Worm (Caenorhabditis elegans) whole organism, L2 larva: ENCODE results near the gene moa-1.

Experiments
- C34F6.9 ChIP-seq: fragments of 150-350 bp; optimal IDR thresholded peaks from 2 replicates; lab custom pipeline; 2014; ENCODE audit warnings: missing biosample characterization, missing genetic modification characterization
- F13H6.1 ChIP-seq: sonication (generic microtip); optimal IDR thresholded peaks from 2 replicates; lab custom pipeline; 2016; ENCODE audit warnings: missing genetic modification characterization, missing compliant biosample characterization
- R02D3.7 ChIP-seq: fragments of 150-350 bp; optimal IDR thresholded peaks from 2 replicates; lab custom pipeline; 2014; ENCODE audit warnings: missing biosample characterization, missing genetic modification characterization
- Y55F3AM.14 ChIP-seq: fragments of 200-800 bp; sonication (Bioruptor generic); optimal IDR thresholded peaks from 2 replicates; lab custom pipeline; 2018; ENCODE audit warnings: mild to moderate bottlenecking, missing genetic modification characterization, missing compliant biosample characterization
- ZK546.5 ChIP-seq: sonication (generic microtip); optimal IDR thresholded peaks from 2 replicates; lab custom pipeline; 2017; ENCODE audit warnings: missing biosample characterization, missing genetic modification characterization
- alr-1 ChIP-seq: fragments of 150-350 bp; optimal IDR thresholded peaks from 2 replicates; lab custom pipeline; 2014; ENCODE audit warnings: missing biosample characterization, missing genetic modification characterization
- aly-2 ChIP-seq: fragments of 150-350 bp; optimal IDR thresholded peaks from 2 replicates; lab custom pipeline; 2014; ENCODE audit warnings: missing biosample characterization, missing genetic modification characterization
- ama-1 ChIP-seq: fragments of 150-350 bp; optimal IDR thresholded peaks from 2 replicates; lab custom pipeline; 2018; ENCODE audit warnings: inconsistent platforms
- blmp-1 ChIP-seq: sonication (generic microtip); optimal IDR thresholded peaks from 2 replicates; lab custom pipeline; 2017; ENCODE audit warnings: missing genetic modification characterization, mild to moderate bottlenecking, missing compliant biosample characterization, antibody characterized with exemption, moderate library complexity; ENCODE audit not compliant: insufficient read depth
- ceh-16 ChIP-seq: fragments of 150-350 bp; optimal IDR thresholded peaks from 2 replicates; lab custom pipeline; 2014; ENCODE audit warnings: missing biosample characterization, missing genetic modification characterization
- ceh-82 ChIP-seq: fragments of 150-350 bp; optimal IDR thresholded peaks from 2 replicates; lab custom pipeline; 2014; ENCODE audit warnings: missing biosample characterization, missing genetic modification characterization
- crh-2 ChIP-seq: sonication (generic microtip); optimal IDR thresholded peaks from 2 replicates; lab custom pipeline; 2017; ENCODE audit warnings: missing biosample characterization, missing genetic modification characterization
- dmd-4 ChIP-seq: sonication (generic microtip); optimal IDR thresholded peaks from 2 replicates; lab custom pipeline; 2017; ENCODE audit warnings: missing biosample characterization, missing genetic modification characterization
- egl-27 ChIP-seq: sonication (generic microtip); optimal IDR thresholded peaks from 3 replicates; lab custom pipeline; 2017; ENCODE audit warnings: missing biosample characterization, missing genetic modification reagents, missing genetic modification characterization
- elt-1 ChIP-seq: fragments of 150-350 bp; optimal IDR thresholded peaks from 2 replicates; lab custom pipeline; 2014; ENCODE audit warnings: missing biosample characterization, missing genetic modification characterization
- elt-3 ChIP-seq: sonication (generic microtip); optimal IDR thresholded peaks from 2 replicates; lab custom pipeline; 2017; ENCODE audit warnings: missing biosample characterization, missing genetic modification characterization
- fos-1 ChIP-seq: fragments of 150-350 bp; optimal IDR thresholded peaks from 2 replicates; lab custom pipeline; 2014; ENCODE audit warnings: missing biosample characterization, missing genetic modification characterization
- gmeb-1 ChIP-seq: fragments of 150-350 bp; optimal IDR thresholded peaks from 2 replicates; lab custom pipeline; 2014; ENCODE audit warnings: missing biosample characterization, missing genetic modification characterization
- lin-11 ChIP-seq: fragments of 150-350 bp; sonication (generic microtip); optimal IDR thresholded peaks from 2 replicates; lab custom pipeline; 2014; ENCODE audit warnings: missing biosample characterization, missing genetic modification characterization, inconsistent platforms, mixed read lengths
- lin-13 ChIP-seq: fragments of 150-350 bp; optimal IDR thresholded peaks from 2 replicates; lab custom pipeline; 2014; ENCODE audit warnings: missing biosample characterization, missing genetic modification reagents, missing genetic modification characterization
- lin-39 ChIP-seq: fragments of 150-350 bp; optimal IDR thresholded peaks from 2 replicates; lab custom pipeline; 2014; ENCODE audit warnings: missing biosample characterization, missing genetic modification reagents, missing genetic modification characterization
- lsy-2 ChIP-seq, 2 experiments: fragments of 150-350 bp in 1 of 2; sonication (generic microtip) in 1 of 2; optimal IDR thresholded peaks; 2 replicates each; lab custom pipeline; 2014 to 2017; ENCODE audit warnings: missing biosample characterization in 2 of 2, missing genetic modification characterization in 2 of 2
- mab-5 ChIP-seq: fragments of 150-350 bp; optimal IDR thresholded peaks from 2 replicates; lab custom pipeline; 2014; ENCODE audit warnings: missing biosample characterization, missing genetic modification characterization
- mbf-1 ChIP-seq: sonication (generic microtip); optimal IDR thresholded peaks from 2 replicates; lab custom pipeline; 2017; ENCODE audit warnings: missing biosample characterization, missing genetic modification characterization
- mdl-1 ChIP-seq, 2 experiments: fragments of 150-350 bp in 1 of 2; sonication (generic microtip) in 1 of 2; optimal IDR thresholded peaks; 2 replicates each; lab custom pipeline; 2017; ENCODE audit warnings: missing biosample characterization in 2 of 2, missing genetic modification characterization in 2 of 2
- nhr-10 ChIP-seq: sonication (generic microtip); optimal IDR thresholded peaks from 2 replicates; lab custom pipeline; 2017; ENCODE audit warnings: missing biosample characterization, missing genetic modification characterization
- nhr-11 ChIP-seq: fragments of 150-350 bp; optimal IDR thresholded peaks from 2 replicates; lab custom pipeline; 2014; ENCODE audit warnings: missing biosample characterization, missing genetic modification characterization
- nhr-129 ChIP-seq: fragments of 150-350 bp; optimal IDR thresholded peaks from 2 replicates; lab custom pipeline; 2014; ENCODE audit warnings: missing biosample characterization, missing genetic modification characterization
- nhr-21 ChIP-seq: fragments of 150-350 bp; optimal IDR thresholded peaks from 2 replicates; lab custom pipeline; 2014; ENCODE audit warnings: missing biosample characterization, missing genetic modification characterization
- nhr-23 ChIP-seq: fragments of 150-350 bp; optimal IDR thresholded peaks from 2 replicates; lab custom pipeline; 2014; ENCODE audit warnings: missing biosample characterization, missing genetic modification reagents, missing genetic modification characterization
- nhr-237 ChIP-seq: fragments of 150-350 bp; optimal IDR thresholded peaks from 2 replicates; lab custom pipeline; 2014; ENCODE audit warnings: missing biosample characterization, missing genetic modification characterization
- nhr-25 ChIP-seq: fragments of 150-350 bp; sonication (generic microtip); optimal IDR thresholded peaks from 3 replicates; lab custom pipeline; 2014; ENCODE audit warnings: missing biosample characterization, missing genetic modification characterization
- nhr-6 ChIP-seq: fragments of 150-350 bp; optimal IDR thresholded peaks from 2 replicates; lab custom pipeline; 2014; ENCODE audit warnings: missing biosample characterization, missing genetic modification characterization
- nhr-77 ChIP-seq: fragments of 150-350 bp; optimal IDR thresholded peaks from 2 replicates; lab custom pipeline; 2014; ENCODE audit warnings: missing biosample characterization, missing genetic modification characterization
- peb-1 ChIP-seq: fragments of 150-350 bp; optimal IDR thresholded peaks from 2 replicates; lab custom pipeline; 2014; ENCODE audit warnings: missing biosample characterization, missing genetic modification characterization
- sem-4 ChIP-seq: fragments of 150-350 bp; optimal IDR thresholded peaks from 2 replicates; lab custom pipeline; 2014; ENCODE audit warnings: missing biosample characterization, missing genetic modification reagents, missing genetic modification characterization
- skn-1 ChIP-seq: sonication (generic microtip); optimal IDR thresholded peaks from 2 replicates; lab custom pipeline; 2017; ENCODE audit warnings: missing biosample characterization, missing genetic modification characterization
- sma-3 ChIP-seq: sonication (generic microtip); optimal IDR thresholded peaks from 2 replicates; lab custom pipeline; 2016; ENCODE audit warnings: missing genetic modification reagents, missing genetic modification characterization, missing compliant biosample characterization
- sma-9 ChIP-seq, 2 experiments: fragments of 150-350 bp in 1 of 2; sonication (generic microtip) in 1 of 2; optimal IDR thresholded peaks; 2 replicates each; lab custom pipeline; 2014 to 2016; ENCODE audit warnings: missing genetic modification characterization in 2 of 2, mild to moderate bottlenecking in 1 of 2, missing biosample characterization in 1 of 2, missing compliant biosample characterization in 1 of 2, missing genetic modification reagents in 1 of 2, moderate library complexity in 1 of 2
- unc-39 ChIP-seq: fragments of 150-350 bp; optimal IDR thresholded peaks from 2 replicates; lab custom pipeline; 2014; ENCODE audit warnings: missing biosample characterization, missing genetic modification characterization
- unc-55 ChIP-seq: fragments of 150-350 bp; sonication (generic microtip); optimal IDR thresholded peaks from 3 replicates; lab custom pipeline; 2014; ENCODE audit warnings: missing biosample characterization, missing genetic modification reagents, missing genetic modification characterization
- unc-62 ChIP-seq: fragments of 150-350 bp; optimal IDR thresholded peaks from 2 replicates; lab custom pipeline; 2014; ENCODE audit warnings: missing biosample characterization, missing genetic modification reagents, missing genetic modification characterization
- zag-1 ChIP-seq: fragments of 150-350 bp; optimal IDR thresholded peaks from 2 replicates; lab custom pipeline; 2014; ENCODE audit warnings: missing biosample characterization, missing genetic modification characterization
- ztf-1 ChIP-seq: fragments of 200-800 bp; sonication (Bioruptor generic); conservative IDR thresholded peaks from 2 replicates; pipeline ENCODE4 v1.3.6; 2022; ENCODE audit warnings: missing genetic modification characterization, missing compliant biosample characterization
- ztf-11 ChIP-seq: sonication (generic microtip); optimal IDR thresholded peaks from 2 replicates; lab custom pipeline; 2017; ENCODE audit warnings: missing biosample characterization, missing genetic modification characterization
- ztf-4 ChIP-seq: fragments of 150-350 bp; optimal IDR thresholded peaks from 2 replicates; lab custom pipeline; 2014; ENCODE audit warnings: missing biosample characterization, missing genetic modification characterization

The moa-1 gene

ce11 chrIII:1922516-1922915, 47.2 kb downstream of the moa-1 start:
- TF ChIP-seq nhr-25 (no peak), unc-55 (GFP tag; lab: Kevin White, UChicago) (no peak), nhr-21 (tag; lab: Kevin White, UChicago) (peak; percentile 11), nhr-77 (tag; lab: Kevin White, UChicago) (no peak), nhr-129 (tag; lab: Kevin White, UChicago) (no peak), aly-2 (tag; lab: Kevin White, UChicago) (no peak), C34F6.9 (tag; lab: Kevin White, UChicago) (peak; percentile 23), R02D3.7 (tag; lab: Kevin White, UChicago) (no peak), peb-1 (tag; lab: Kevin White, UChicago) (no peak), sma-9 (GFP tag; optimal IDR thresholded peaks at IDR 0.05; lab: Kevin White, UChicago) (peak; percentile 88), sma-9 (tag; optimal IDR thresholded peaks at IDR 0.05; lab: Kevin White, UChicago) (no peak), mdl-1 (tag; optimal IDR thresholded peaks at IDR 0.05; lab: Kevin White, UChicago) (no peak), nhr-6 (tag; lab: Kevin White, UChicago) (no peak), mbf-1 (no peak), ama-1 (no peak), unc-39 (no peak), nhr-237 (tag; lab: Kevin White, UChicago) (no peak), ztf-4 (no peak), zag-1 (no peak), dmd-4 (tag; lab: Kevin White, UChicago) (peak; percentile 38), elt-3 (tag; lab: Kevin White, UChicago) (no peak), lsy-2 (tag; optimal IDR thresholded peaks at IDR 0.05; lab: Kevin White, UChicago) (peak in 1 of 2 experiments; percentile 30)

- TF ChIP-seq gmeb-1 (tag; lab: Kevin White, UChicago) (no peak), lin-13 (no peak)
These were observed 47.6 kb downstream of the moa-1 start for ce11 chrIII:1922081-1922480.

DNA sequence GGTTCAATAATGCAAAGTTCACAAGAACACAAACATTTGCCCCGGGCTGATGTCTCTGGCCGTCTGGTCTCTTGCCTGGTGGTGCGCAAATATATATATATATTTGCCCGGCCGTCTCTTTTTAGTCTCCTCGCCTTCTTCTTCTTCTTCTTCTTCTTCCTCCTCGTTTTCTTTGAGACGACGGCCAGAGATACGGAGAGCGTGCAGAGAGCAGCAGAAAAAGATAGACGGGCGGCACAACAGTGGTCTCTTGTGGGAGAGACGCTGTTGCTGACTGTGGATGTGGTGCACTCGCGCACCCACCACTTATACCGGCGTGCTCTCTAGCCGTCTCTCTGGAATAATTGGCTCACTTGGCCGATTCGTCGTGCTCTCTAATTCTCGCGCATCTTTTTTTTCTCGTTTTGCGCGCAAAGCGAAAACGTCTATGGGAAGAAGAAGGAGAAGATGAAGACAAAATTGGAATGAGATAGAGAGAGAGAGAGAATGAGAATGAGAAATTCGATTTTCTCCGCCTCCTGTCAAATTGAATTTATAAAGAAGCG, 48.5 kb downstream of the moa-1 start:
- TF ChIP-seq nhr-77 (tag; lab: Kevin White, UChicago), result no peak
- peak; percentile 73 for TF ChIP-seq nhr-10
- TF ChIP-seq C34F6.9 (tag; lab: Kevin White, UChicago), result peak; percentile 85
- peak; percentile 92 for TF ChIP-seq unc-55 (GFP tag; lab: Kevin White, UChicago)
- peak; percentile 100 for TF ChIP-seq F13H6.1 (tag; lab: Kevin White, UChicago)
- TF ChIP-seq ceh-16, result peak; percentile 85
- 0 out of 2 replicates have a peak, but pooled peaks have one; percentile 90 for TF ChIP-seq ztf-1 (GFP tag; lab: Robert Waterston, UW)
- peak; percentile 62 for TF ChIP-seq ama-1
- no peak for TF ChIP-seq alr-1 (tag; lab: Kevin White, UChicago)
- TF ChIP-seq ztf-11 (tag; lab: Kevin White, UChicago), result peak; percentile 36
- peak; percentile 98 for TF ChIP-seq nhr-21 (tag; lab: Kevin White, UChicago)
- peak; percentile 86 for TF ChIP-seq nhr-6 (tag; lab: Kevin White, UChicago)
- TF ChIP-seq elt-1 (tag; lab: Kevin White, UChicago), result peak; percentile 13
- peak; percentile 83 for TF ChIP-seq lin-13
- no peak for TF ChIP-seq skn-1 (tag; lab: Kevin White, UChicago)
- peak; percentile 99 for TF ChIP-seq Y55F3AM.14
- TF ChIP-seq nhr-129 (tag; lab: Kevin White, UChicago), result peak; percentile 88
- TF ChIP-seq lin-39, result no peak
- TF ChIP-seq ceh-82 (tag; lab: Kevin White, UChicago), result peak; percentile 57
- TF ChIP-seq nhr-23 (tag; lab: Kevin White, UChicago), result no peak
- TF ChIP-seq R02D3.7 (tag; lab: Kevin White, UChicago), result peak; percentile 31
- no peak for TF ChIP-seq ZK546.5 (tag; lab: Kevin White, UChicago)
- peak; percentile 48 for TF ChIP-seq unc-62 (GFP tag; lab: Kevin White, UChicago)
- peak; percentile 100 for TF ChIP-seq egl-27
- no peak for TF ChIP-seq dmd-4 (tag; lab: Kevin White, UChicago)
- TF ChIP-seq elt-3 (tag; lab: Kevin White, UChicago), result no peak
- peak; percentile 97 for TF ChIP-seq nhr-25
- peak; percentile 94 for TF ChIP-seq sem-4 (tag; lab: Kevin White, UChicago)
- TF ChIP-seq crh-2 (tag; lab: Kevin White, UChicago), result peak; percentile 93
- TF ChIP-seq sma-3, result peak; percentile 98
- peak; percentile 84 for TF ChIP-seq lin-11
- TF ChIP-seq peb-1 (tag; lab: Kevin White, UChicago), result no peak
- peak; percentile 80 for TF ChIP-seq gmeb-1 (tag; lab: Kevin White, UChicago)
- peak; percentile 96 for TF ChIP-seq mdl-1 (tag; optimal IDR thresholded peaks at IDR 0.05; lab: Kevin White, UChicago)
- peak; percentile 95 for TF ChIP-seq mab-5 (tag; lab: Kevin White, UChicago)
- peak; percentile 82 for TF ChIP-seq fos-1 (tag; lab: Kevin White, UChicago)
- peak; percentile 100 for TF ChIP-seq sma-9 (GFP tag; optimal IDR thresholded peaks at IDR 0.05; lab: Kevin White, UChicago)
- TF ChIP-seq sma-9 (tag; optimal IDR thresholded peaks at IDR 0.05; lab: Kevin White, UChicago), result peak; percentile 98
- no peak for TF ChIP-seq nhr-11
- peak; percentile 1 for TF ChIP-seq mbf-1
- peak; percentile 77 for TF ChIP-seq ztf-4
- no peak for TF ChIP-seq unc-39
- TF ChIP-seq zag-1, result peak; percentile 85
- peak; percentile 81 for TF ChIP-seq blmp-1 (tag; lab: Kevin White, UChicago)
- peak; percentile 71 to 92 for TF ChIP-seq lsy-2 (tag; optimal IDR thresholded peaks at IDR 0.05; lab: Kevin White, UChicago)
